Fruit fly (Drosophila melanogaster) whole organism, pupa: Measurements from ENCODE around the gene Rcd5.

Experiments
- CG10348 ChIP-seq: fragments of 200-800 bp; sonication (Bioruptor generic); IDR thresholded peaks from 2 replicates; pipeline ENCODE4 v1.3.6; 2022; ENCODE audit warnings: missing biosample characterization, missing genetic modification characterization
- CG13204 ChIP-seq: fragments of 200-800 bp; sonication (Bioruptor generic); optimal IDR thresholded peaks from 2 replicates; lab custom pipeline; 2018; ENCODE audit warnings: missing biosample characterization, mild to moderate bottlenecking, missing genetic modification characterization, moderate library complexity
- CG14655 ChIP-seq: fragments of 200-800 bp; sonication (Bioruptor generic); optimal IDR thresholded peaks from 3 replicates; lab custom pipeline; 2017; ENCODE audit warnings: mild to moderate bottlenecking, missing biosample characterization, missing genetic modification reagents, missing genetic modification characterization
- CG32121 ChIP-seq: fragments of 200-800 bp; sonication (Bioruptor generic); IDR thresholded peaks from 2 replicates; pipeline ENCODE4 v1.3.6; 2022; ENCODE audit warnings: missing biosample characterization, missing genetic modification characterization
- CG8159 ChIP-seq: fragments of 200-800 bp; sonication (Bioruptor generic); optimal IDR thresholded peaks from 3 replicates; lab custom pipeline; 2018; ENCODE audit warnings: missing biosample characterization, mild to moderate bottlenecking, missing genetic modification characterization, moderate library complexity
- CG9948 ChIP-seq: fragments of 200-800 bp; sonication (Bioruptor generic); optimal IDR thresholded peaks from 2 replicates; lab custom pipeline; 2018; ENCODE audit warnings: missing biosample characterization, mild to moderate bottlenecking, missing genetic modification characterization, moderate library complexity
- EcR ChIP-seq: fragments of 200-800 bp; sonication (Bioruptor generic); optimal IDR thresholded peaks from 3 replicates; lab custom pipeline; 2019; ENCODE audit warnings: missing biosample characterization, missing genetic modification characterization, mild to moderate bottlenecking, moderate library complexity, missing genetic modification reagents
- Ets98B ChIP-seq: fragments of 200-800 bp; sonication (Bioruptor generic); IDR thresholded peaks from 2 replicates; pipeline ENCODE4 v1.3.6; 2022; ENCODE audit warnings: missing biosample characterization, missing genetic modification characterization
- gl ChIP-seq: fragments of 200-800 bp; sonication (Bioruptor generic); optimal IDR thresholded peaks from 2 replicates; lab custom pipeline; 2018; ENCODE audit warnings: missing biosample characterization, mild to moderate bottlenecking, missing genetic modification characterization

- TF ChIP-seq CG8159 (no peak), Ets98B (peak; percentile 42), CG10348 (GFP tag; lab: Robert Waterston, UW) (no peak), CG14655 (no peak), gl (no peak), CG32121 (GFP tag; lab: Robert Waterston, UW) (peak; percentile 64), CG9948 (tag; lab: Kevin White, UChicago) (no peak), EcR (no peak), CG13204 (GFP tag; lab: Kevin White, UChicago) (no peak)
Observed at dm6 chr3L:4068368-4068767, 28.0 kb downstream of the Rcd5 start.
